Fruit fly (Drosophila melanogaster) whole organism, embryonic: ENCODE results near the gene CG7987.
A peak's percentile ranks its signal among the peaks of the same experiment; 100 is the strongest.

Experiments used
- Abd-B ChIP-seq: fragments of 200-800 bp; sonication (Bioruptor generic); optimal IDR thresholded peaks from 2 replicates; lab custom pipeline; 2018; ENCODE audit warnings: missing biosample characterization, mild to moderate bottlenecking, missing genetic modification characterization, moderate library complexity
- Antp ChIP-seq: fragments of 200-800 bp; sonication (Bioruptor generic); optimal IDR thresholded peaks from 3 replicates; lab custom pipeline; 2016; ENCODE audit warnings: missing biosample characterization, missing genetic modification characterization
- Atf3 ChIP-seq: fragments of 200-800 bp; sonication (Bioruptor generic); optimal IDR thresholded peaks from 3 replicates; lab custom pipeline; 2016; ENCODE audit warnings: missing biosample characterization, missing genetic modification characterization
- Awh ChIP-seq: fragments of 200-800 bp; sonication (Bioruptor generic); IDR thresholded peaks from 2 replicates; pipeline ENCODE4, ENCODE4 v1.3.6; 2022; ENCODE audit warnings: missing biosample characterization, missing genetic modification characterization
- CG11247 ChIP-seq: fragments of 200-800 bp; sonication (Bioruptor generic); IDR thresholded peaks from 2 replicates; pipeline ENCODE4 v1.3.6; 2022; ENCODE audit warnings: missing biosample characterization, missing genetic modification characterization
- CG11723 ChIP-seq: fragments of 200-800 bp; sonication (Bioruptor generic); optimal IDR thresholded peaks from 2 replicates; lab custom pipeline; 2017; ENCODE audit warnings: missing biosample characterization, mild to moderate bottlenecking, missing genetic modification characterization
- CG12219 ChIP-seq: fragments of 200-800 bp; sonication (Bioruptor generic); optimal IDR thresholded peaks from 3 replicates; lab custom pipeline; 2018; ENCODE audit warnings: missing biosample characterization, mild to moderate bottlenecking, missing genetic modification characterization
- CG14050 ChIP-seq: fragments of 200-800 bp; sonication (Bioruptor generic); IDR thresholded peaks from 3 replicates; pipeline ENCODE4 v1.3.6; 2022; ENCODE audit warnings: missing biosample characterization, missing genetic modification characterization
- CG14965 ChIP-seq: fragments of 200-800 bp; sonication (Bioruptor generic); optimal IDR thresholded peaks from 2 replicates; lab custom pipeline; 2016; ENCODE audit warnings: missing biosample characterization, missing genetic modification characterization, borderline replicate concordance
- CG16813 ChIP-seq: fragments of 200-800 bp; sonication (Bioruptor generic); IDR thresholded peaks from 3 replicates; pipeline ENCODE4 v1.3.6; 2022; ENCODE audit warnings: missing biosample characterization, missing genetic modification characterization; ENCODE audit not compliant: partially characterized antibody
- CG18011 ChIP-seq: fragments of 200-800 bp; sonication (Bioruptor generic); optimal IDR thresholded peaks from 2 replicates; lab custom pipeline; 2017; ENCODE audit warnings: missing biosample characterization, missing genetic modification characterization, mild to moderate bottlenecking, moderate library complexity, missing genotype
- CG2199 ChIP-seq: fragments of 200-800 bp; sonication (Bioruptor generic); IDR thresholded peaks from 3 replicates; pipeline ENCODE4 v1.3.6; 2022; ENCODE audit warnings: missing biosample characterization, missing genetic modification characterization
- CG2875 ChIP-seq: fragments of 200-800 bp; sonication (Bioruptor generic); optimal IDR thresholded peaks from 2 replicates; lab custom pipeline; 2017; ENCODE audit warnings: missing biosample characterization, mild to moderate bottlenecking, missing genetic modification characterization, missing genetic modification reagents
- CG3407 ChIP-seq: fragments of 200-800 bp; sonication (Bioruptor generic); optimal IDR thresholded peaks from 2 replicates; lab custom pipeline; 2018; ENCODE audit warnings: missing biosample characterization, mild to moderate bottlenecking, missing genetic modification characterization
- CG4617 ChIP-seq: fragments of 200-800 bp; sonication (Bioruptor generic); optimal IDR thresholded peaks from 3 replicates; lab custom pipeline; 2016; ENCODE audit warnings: missing biosample characterization, missing genetic modification characterization, borderline replicate concordance
- CG4854 ChIP-seq: fragments of 200-800 bp; sonication (Bioruptor generic); optimal IDR thresholded peaks from 2 replicates; lab custom pipeline; 2016; ENCODE audit warnings: missing biosample characterization, missing genetic modification characterization, inconsistent platforms
- CG5180 ChIP-seq: fragments of 200-800 bp; sonication (Bioruptor generic); optimal IDR thresholded peaks from 3 replicates; lab custom pipeline; 2017; ENCODE audit warnings: missing biosample characterization, missing genetic modification characterization, mild to moderate bottlenecking, moderate library complexity, missing genetic modification reagents
- CG6791 ChIP-seq: fragments of 200-800 bp; sonication (Bioruptor generic); IDR thresholded peaks from 3 replicates; pipeline ENCODE4 v1.3.6; 2022; ENCODE audit warnings: missing biosample characterization, missing genetic modification characterization; ENCODE audit not compliant: partially characterized antibody
- CG7839 ChIP-seq: fragments of 200-800 bp; sonication (Bioruptor generic); optimal IDR thresholded peaks from 3 replicates; lab custom pipeline; 2018; ENCODE audit warnings: missing biosample characterization, mild to moderate bottlenecking, missing genetic modification characterization, moderate library complexity
- CG9797 ChIP-seq: fragments of 200-800 bp; sonication (Bioruptor generic); optimal IDR thresholded peaks from 3 replicates; lab custom pipeline; 2018; ENCODE audit warnings: missing biosample characterization, mild to moderate bottlenecking, missing genetic modification characterization
- CG9817 ChIP-seq: fragments of 200-800 bp; sonication (Bioruptor generic); optimal IDR thresholded peaks from 2 replicates; lab custom pipeline; 2018; ENCODE audit warnings: missing biosample characterization, mild to moderate bottlenecking, missing genetic modification characterization, moderate library complexity
- Dll ChIP-seq: fragments of 200-800 bp; sonication (Bioruptor generic); IDR thresholded peaks from 4 replicates; pipeline ENCODE4 v1.3.6; 2022; ENCODE audit warnings: missing biosample characterization, missing genetic modification characterization; ENCODE audit not compliant: partially characterized antibody
- Drgx ChIP-seq: fragments of 200-800 bp; sonication (Bioruptor generic); IDR thresholded peaks from 2 replicates; pipeline ENCODE4 v1.3.6; 2022; ENCODE audit warnings: missing biosample characterization, missing genetic modification characterization
- Gug ChIP-seq: fragments of 200-800 bp; sonication (Bioruptor generic); IDR thresholded peaks from 4 replicates; pipeline ENCODE4 v1.3.6; 2022; ENCODE audit warnings: missing biosample characterization, missing genetic modification characterization
- Hey ChIP-seq: fragments of 200-800 bp; sonication (Bioruptor generic); optimal IDR thresholded peaks from 3 replicates; lab custom pipeline; 2018; ENCODE audit warnings: missing biosample characterization, mild to moderate bottlenecking, missing genetic modification characterization
- Hmr ChIP-seq: fragments of 200-800 bp; sonication (Bioruptor generic); optimal IDR thresholded peaks from 3 replicates; lab custom pipeline; 2017; ENCODE audit warnings: mild to moderate bottlenecking, missing biosample characterization, missing genetic modification reagents, missing genetic modification characterization
- Lim3 ChIP-seq: fragments of 200-800 bp; sonication (Bioruptor generic); IDR thresholded peaks from 2 replicates; pipeline ENCODE4 v1.3.6; 2022; ENCODE audit warnings: missing biosample characterization, missing genetic modification characterization
- Meics ChIP-seq: fragments of 200-800 bp; sonication (Bioruptor generic); optimal IDR thresholded peaks from 2 replicates; lab custom pipeline; 2017; ENCODE audit warnings: missing biosample characterization, mild to moderate bottlenecking, missing genetic modification characterization
- Nf-YC ChIP-seq: fragments of 200-800 bp; optimal IDR thresholded peaks from 3 replicates; lab custom pipeline; 2019; ENCODE audit warnings: missing biosample characterization, mild to moderate bottlenecking, missing genetic modification characterization, moderate library complexity
- Oaz ChIP-seq: fragments of 200-800 bp; sonication (Bioruptor generic); IDR thresholded peaks from 2 replicates; pipeline ENCODE4 v1.3.6; 2022; ENCODE audit warnings: missing biosample characterization, missing genetic modification characterization
- Usf ChIP-seq: fragments of 200-800 bp; sonication (Bioruptor generic); optimal IDR thresholded peaks from 2 replicates; lab custom pipeline; 2017; ENCODE audit warnings: missing genotype, missing biosample characterization, missing genetic modification characterization
- az2 ChIP-seq: fragments of 200-800 bp; sonication (Bioruptor generic); optimal IDR thresholded peaks from 3 replicates; lab custom pipeline; 2016; ENCODE audit warnings: missing biosample characterization, missing genetic modification characterization
- bsh ChIP-seq, 2 experiments: fragments of 200-800 bp; sonication (Bioruptor generic); optimal IDR thresholded peaks; 2 replicates each; lab custom pipeline; 2017 to 2018; ENCODE audit warnings: mild to moderate bottlenecking in 2 of 2, missing biosample characterization in 2 of 2, missing genetic modification characterization in 2 of 2, moderate library complexity in 1 of 2
- cas ChIP-seq: fragments of 200-800 bp; sonication (Bioruptor generic); IDR thresholded peaks from 2 replicates; pipeline ENCODE4 v1.3.6; 2022; ENCODE audit warnings: missing biosample characterization, missing genetic modification characterization
- dm ChIP-seq: fragments of 200-800 bp; sonication (Bioruptor generic); optimal IDR thresholded peaks from 3 replicates; lab custom pipeline; 2016; ENCODE audit warnings: missing biosample characterization, missing genetic modification characterization
- ewg ChIP-seq: fragments of 200-800 bp; sonication (Bioruptor generic); optimal IDR thresholded peaks from 3 replicates; lab custom pipeline; 2017; ENCODE audit warnings: mild to moderate bottlenecking, missing biosample characterization, missing genetic modification reagents, missing genetic modification characterization
- gsb-n ChIP-seq: fragments of 200-800 bp; sonication (Bioruptor generic); optimal IDR thresholded peaks from 3 replicates; lab custom pipeline; 2018; ENCODE audit warnings: missing biosample characterization, mild to moderate bottlenecking, missing genetic modification characterization
- jigr1 ChIP-seq: fragments of 200-800 bp; sonication (Bioruptor generic); IDR thresholded peaks from 3 replicates; pipeline ENCODE4 v1.3.6; 2022; ENCODE audit warnings: missing biosample characterization, missing genetic modification characterization
- lilli ChIP-seq: fragments of 200-800 bp; sonication (Bioruptor generic); optimal IDR thresholded peaks from 3 replicates; lab custom pipeline; 2016; ENCODE audit warnings: missing biosample characterization, missing genetic modification characterization
- maf-S ChIP-seq: fragments of 200-800 bp; sonication (Bioruptor generic); optimal IDR thresholded peaks from 2 replicates; lab custom pipeline; 2016; ENCODE audit warnings: missing biosample characterization, missing genetic modification characterization
- nerfin-2 ChIP-seq: fragments of 200-800 bp; sonication (Bioruptor generic); IDR thresholded peaks from 2 replicates; pipeline ENCODE4 v1.3.6; 2022; ENCODE audit warnings: missing biosample characterization, missing genetic modification characterization; ENCODE audit not compliant: partially characterized antibody
- ro ChIP-seq: fragments of 200-800 bp; sonication (Bioruptor generic); IDR thresholded peaks from 2 replicates; pipeline ENCODE4 v1.3.6; 2022; ENCODE audit warnings: missing biosample characterization, missing genetic modification characterization
- run ChIP-seq: fragments of 200-800 bp; sonication (Bioruptor generic); optimal IDR thresholded peaks from 3 replicates; lab custom pipeline; 2018; ENCODE audit warnings: missing biosample characterization, mild to moderate bottlenecking, missing genetic modification characterization
- sens ChIP-seq: fragments of 200-800 bp; sonication (Bioruptor generic); peaks from one replicate; lab custom pipeline; 2016; ENCODE audit warnings: missing biosample characterization, missing genetic modification characterization
- slbo ChIP-seq: fragments of 200-800 bp; sonication (Bioruptor generic); IDR thresholded peaks from 2 replicates; pipeline ENCODE4 v1.3.6; 2022; ENCODE audit warnings: missing biosample characterization, missing genetic modification characterization
- slou ChIP-seq: fragments of 200-800 bp; sonication (Bioruptor generic); optimal IDR thresholded peaks from 3 replicates; lab custom pipeline; 2016; ENCODE audit warnings: missing biosample characterization, missing genetic modification characterization
- sna ChIP-seq: fragments of 200-800 bp; sonication (Bioruptor generic); IDR thresholded peaks from 2 replicates; pipeline ENCODE4 v1.3.6; 2022; ENCODE audit warnings: missing biosample characterization, missing genetic modification characterization; ENCODE audit not compliant: partially characterized antibody
- tup ChIP-seq: fragments of 200-800 bp; sonication (Bioruptor generic); optimal IDR thresholded peaks from 2 replicates; lab custom pipeline; 2016; ENCODE audit warnings: missing biosample characterization, mild to moderate bottlenecking, missing genetic modification characterization, moderate library complexity
- unpg ChIP-seq: fragments of 200-800 bp; sonication (Bioruptor generic); optimal IDR thresholded peaks from 3 replicates; lab custom pipeline; 2018; ENCODE audit warnings: missing biosample characterization, mild to moderate bottlenecking, missing genetic modification characterization, moderate library complexity

CG7987 gene

DNA sequence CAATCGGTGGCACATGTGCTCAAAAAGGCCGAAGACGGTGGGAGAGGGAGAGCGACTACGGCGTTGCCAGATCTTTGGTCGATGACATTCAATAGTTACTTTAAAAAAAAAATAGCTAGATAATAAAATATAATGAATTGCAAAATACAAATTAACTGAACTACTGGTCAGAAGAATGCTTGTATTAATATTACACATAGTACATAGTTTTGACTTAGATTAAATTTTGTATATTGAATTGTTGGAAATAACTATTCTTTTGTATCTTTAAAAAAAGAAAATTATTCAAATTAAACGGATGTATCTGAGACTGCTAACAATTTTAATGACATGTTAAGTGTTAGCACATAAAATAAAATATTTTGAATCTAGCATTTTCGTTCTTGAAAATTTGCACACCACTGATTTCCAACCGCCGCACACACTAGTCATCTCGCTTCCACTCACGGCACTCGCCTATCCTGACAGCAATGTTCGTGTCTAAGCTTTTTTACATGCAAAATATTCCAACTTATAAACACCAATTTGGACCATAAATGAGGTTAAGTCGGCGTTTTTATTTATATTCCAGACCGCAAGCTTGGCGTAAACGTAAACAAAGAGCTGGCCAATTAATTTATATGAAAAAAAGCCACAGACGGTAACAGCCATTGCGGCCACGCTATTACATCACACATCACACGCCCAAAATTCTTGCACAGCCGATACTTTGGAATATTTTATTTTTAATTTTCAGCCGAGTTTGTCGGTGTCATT is 547 bp downstream of the CG7987 start (continued):
- TF ChIP-seq ro (GFP tag; lab: Robert Waterston, UW) (no peak), CG16813 (GFP tag; lab: Robert Waterston, UW) (no peak), jigr1 (GFP tag; lab: Robert Waterston, UW) (no peak), run (no peak), CG9817 (tag; lab: Kevin White, UChicago) (peak; percentile 66), Gug (peak; percentile 48; the same call in 2 of the 4 replicates), Usf (GFP tag; lab: Kevin White, UChicago) (peak; percentile 30), Meics (peak; percentile 86), CG4617 (GFP tag; lab: Kevin White, UChicago) (no peak), Drgx (GFP tag; lab: Robert Waterston, UW) (peak; percentile 38), slou (peak; percentile 52), ewg (GFP tag; lab: Kevin White, UChicago) (peak; percentile 52), nerfin-2 (GFP tag; lab: Robert Waterston, UW) (no peak), CG3407 (peak; percentile 44), Awh (GFP tag; lab: Robert Waterston, UW) (no peak), CG2875 (peak; percentile 24), CG11247 (GFP tag; lab: Robert Waterston, UW) (peak; percentile 53; the same call in 1 of the 2 replicates), Oaz (GFP tag; lab: Robert Waterston, UW) (no peak), Antp (GFP tag; lab: Kevin White, UChicago) (no peak), lilli (GFP tag; lab: Kevin White, UChicago) (peak; percentile 74), unpg (GFP tag; lab: Kevin White, UChicago) (peak; percentile 62), CG12219 (GFP tag; lab: Kevin White, UChicago) (peak; percentile 44), CG14965 (GFP tag; lab: Kevin White, UChicago) (no peak), bsh (GFP tag; optimal IDR thresholded peaks at IDR 0.05; lab: Kevin White, UChicago) (peak in 1 of 2 experiments; percentile 71), Lim3 (GFP tag; lab: Robert Waterston, UW) (no peak), sens (peak; percentile 82), Hey (tag; lab: Kevin White, UChicago) (no peak), CG7839 (peak; percentile 81), Hmr (GFP tag; lab: Kevin White, UChicago) (peak; percentile 70), CG2199 (no peak), CG4854 (no peak), az2 (GFP tag; lab: Kevin White, UChicago) (peak; percentile 69), maf-S (GFP tag; lab: Kevin White, UChicago) (peak; percentile 21), sna (GFP tag; lab: Robert Waterston, UW) (no peak), Atf3 (GFP tag; lab: Kevin White, UChicago) (no peak), slbo (peak; percentile 84), Abd-B (GFP tag; lab: Kevin White, UChicago) (peak; percentile 77), CG6791 (GFP tag; lab: Robert Waterston, UW) (no peak), gsb-n (peak; percentile 63), CG18011 (GFP tag; lab: Kevin White, UChicago) (peak; percentile 43), CG11723 (peak; percentile 46), CG5180 (GFP tag; lab: Kevin White, UChicago) (peak; percentile 25), Nf-YC (tag; lab: Kevin White, UChicago) (peak; percentile 51), CG9797 (GFP tag; lab: Kevin White, UChicago) (no peak), CG14050 (GFP tag; lab: Robert Waterston, UW) (peak; percentile 23; the same call in 1 of the 3 replicates), dm (GFP tag; lab: Kevin White, UChicago) (peak; percentile 32), cas (GFP tag; lab: Robert Waterston, UW) (no peak), Dll (GFP tag; lab: Robert Waterston, UW) (no peak), tup (GFP tag; lab: Kevin White, UChicago) (no peak)
